Fruit fly (Drosophila melanogaster) whole organism, prepupa: ENCODE measurements around the gene Tsp97E.

Experiments used
- CG10631 ChIP-seq: fragments of 200-800 bp; sonication (Bioruptor generic); optimal IDR thresholded peaks from 2 replicates; lab custom pipeline; 2016; ENCODE audit warnings: missing biosample characterization, missing genetic modification characterization
- CG11294 ChIP-seq: fragments of 200-800 bp; sonication (Bioruptor generic); IDR thresholded peaks from 2 replicates; pipeline ENCODE4 v1.3.6; 2022; ENCODE audit warnings: missing biosample characterization, missing genetic modification characterization
- CG1621 ChIP-seq: fragments of 200-800 bp; sonication (Bioruptor generic); optimal IDR thresholded peaks from 3 replicates; lab custom pipeline; 2018; ENCODE audit warnings: missing biosample characterization, mild to moderate bottlenecking, missing genetic modification characterization
- CG3032 ChIP-seq: fragments of 200-800 bp; optimal IDR thresholded peaks from 2 replicates; lab custom pipeline; 2019; ENCODE audit warnings: missing biosample characterization, mild to moderate bottlenecking, missing genetic modification characterization, moderate library complexity
- CG34406 ChIP-seq: fragments of 200-800 bp; sonication (Bioruptor generic); optimal IDR thresholded peaks from 3 replicates; lab custom pipeline; 2016; ENCODE audit warnings: missing biosample characterization, missing genetic modification characterization
- CG8632 ChIP-seq: fragments of 200-800 bp; sonication (Bioruptor generic); optimal IDR thresholded peaks from 3 replicates; lab custom pipeline; 2016; ENCODE audit warnings: missing biosample characterization, missing genetic modification characterization
- Hr39 ChIP-seq: fragments of 200-800 bp; sonication (Bioruptor generic); optimal IDR thresholded peaks from 2 replicates; lab custom pipeline; 2016; ENCODE audit warnings: missing biosample characterization, missing genetic modification characterization
- Lpt ChIP-seq: fragments of 200-800 bp; sonication (Bioruptor generic); optimal IDR thresholded peaks from 3 replicates; lab custom pipeline; 2016; ENCODE audit warnings: missing biosample characterization, missing genetic modification characterization
- Sox102F ChIP-seq: fragments of 200-800 bp; sonication (Bioruptor generic); optimal IDR thresholded peaks from 2 replicates; lab custom pipeline; 2016; ENCODE audit warnings: missing biosample characterization, mild to moderate bottlenecking, missing genetic modification characterization
- cyc ChIP-seq: fragments of 200-800 bp; sonication (Bioruptor generic); optimal IDR thresholded peaks from 3 replicates; lab custom pipeline; 2016; ENCODE audit warnings: missing biosample characterization, missing genetic modification characterization
- dac ChIP-seq: fragments of 200-800 bp; sonication (Bioruptor generic); optimal IDR thresholded peaks from 2 replicates; lab custom pipeline; 2017; ENCODE audit warnings: missing biosample characterization, mild to moderate bottlenecking, missing genetic modification characterization
- esn ChIP-seq: fragments of 200-800 bp; sonication (Bioruptor generic); optimal IDR thresholded peaks from 2 replicates; lab custom pipeline; 2016; ENCODE audit warnings: missing biosample characterization, mild to moderate bottlenecking, missing genetic modification characterization, moderate library complexity
- pdm3 ChIP-seq: fragments of 200-800 bp; sonication (Bioruptor generic); optimal IDR thresholded peaks from 3 replicates; lab custom pipeline; 2016; ENCODE audit warnings: missing biosample characterization, missing genetic modification characterization
- spab ChIP-seq: fragments of 200-800 bp; sonication (Bioruptor generic); optimal IDR thresholded peaks from 2 replicates; lab custom pipeline; 2017; ENCODE audit warnings: missing biosample characterization, mild to moderate bottlenecking, missing genetic modification characterization, missing genetic modification reagents

DNA sequence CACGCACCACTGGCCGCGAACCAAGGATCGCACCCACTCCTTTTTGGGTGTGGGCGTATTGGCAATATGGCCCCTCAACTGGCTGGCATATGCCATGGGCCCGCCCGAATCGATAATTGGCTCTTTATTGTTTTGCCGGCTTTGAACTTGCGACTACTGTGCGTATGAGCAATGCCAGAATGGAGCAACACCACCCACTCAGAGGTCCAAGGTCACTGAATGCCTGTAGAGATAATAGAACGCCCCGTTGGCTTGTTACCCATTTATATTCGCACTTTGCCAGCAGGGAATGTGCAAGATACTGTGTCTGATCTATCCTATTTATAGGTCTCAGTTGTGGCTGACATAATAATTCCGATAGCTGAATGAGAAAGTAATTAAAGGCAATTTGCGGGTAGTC is 9.1 kb downstream of the Tsp97E start:
- no peak for TF ChIP-seq dac (GFP tag; lab: Kevin White, UChicago)
- TF ChIP-seq CG8632 (GFP tag; lab: Kevin White, UChicago) = no peak
- no peak for TF ChIP-seq CG11294 (GFP tag; lab: Robert Waterston, UW)
- no peak for TF ChIP-seq Sox102F
- no peak for TF ChIP-seq cyc
- TF ChIP-seq pdm3 (GFP tag; lab: Kevin White, UChicago) = no peak
- TF ChIP-seq spab (GFP tag; lab: Kevin White, UChicago) = no peak
- no peak for TF ChIP-seq CG3032 (tag; lab: Kevin White, UChicago)
- TF ChIP-seq Hr39 (GFP tag; lab: Kevin White, UChicago) = no peak
- no peak for TF ChIP-seq esn (GFP tag; lab: Kevin White, UChicago)
- TF ChIP-seq CG1621 (tag; lab: Kevin White, UChicago) = no peak
- TF ChIP-seq Lpt (GFP tag; lab: Kevin White, UChicago) = no peak
- no peak for TF ChIP-seq CG10631 (GFP tag; lab: Kevin White, UChicago)
- TF ChIP-seq CG34406 = no peak
